Worm (Caenorhabditis elegans): Measurements from ENCODE around the gene F08G12.5.

ce11 chrX:11307056-11307455 is 3.0 kb downstream of the F08G12.5 start, which contains the start of gene vhl-1:
- TF ChIP-seq ref-2 (tag; optimal IDR thresholded peaks at IDR 0.05) (no peak), tbx-7 (tag; optimal IDR thresholded peaks at IDR 0.05) (no peak), mec-3 (tag; optimal IDR thresholded peaks at IDR 0.05; ENCODE audit: borderline replicate concordance) (no peak)
